Fruit fly (Drosophila melanogaster) whole organism, embryonic: ENCODE measurements around the gene CG4459.

Experiments
- BtbVII ChIP-seq: fragments of 200-800 bp; sonication (Bioruptor generic); optimal IDR thresholded peaks from 3 replicates; lab custom pipeline; 2017; ENCODE audit warnings: missing biosample characterization, mild to moderate bottlenecking, missing genetic modification characterization
- CG10267 ChIP-seq: fragments of 200-800 bp; sonication (Bioruptor generic); optimal IDR thresholded peaks from 2 replicates; lab custom pipeline; 2018; ENCODE audit warnings: missing biosample characterization, mild to moderate bottlenecking, missing genetic modification characterization, moderate library complexity
- CG10321 ChIP-seq: fragments of 200-800 bp; sonication (Bioruptor generic); IDR thresholded peaks from 2 replicates; pipeline ENCODE4 v1.3.6; 2022; ENCODE audit warnings: missing biosample characterization, missing genetic modification characterization
- CG10366 ChIP-seq: fragments of 200-800 bp; sonication (Bioruptor generic); IDR thresholded peaks from 2 replicates; pipeline ENCODE4 v1.3.6; 2022; ENCODE audit warnings: missing biosample characterization, missing genetic modification characterization
- CG11247 ChIP-seq: fragments of 200-800 bp; sonication (Bioruptor generic); IDR thresholded peaks from 2 replicates; pipeline ENCODE4 v1.3.6; 2022; ENCODE audit warnings: missing biosample characterization, missing genetic modification characterization
- CG11723 ChIP-seq: fragments of 200-800 bp; sonication (Bioruptor generic); optimal IDR thresholded peaks from 2 replicates; lab custom pipeline; 2017; ENCODE audit warnings: missing biosample characterization, mild to moderate bottlenecking, missing genetic modification characterization
- CG12104 ChIP-seq: fragments of 200-800 bp; sonication (Bioruptor generic); optimal IDR thresholded peaks from 3 replicates; lab custom pipeline; 2016; ENCODE audit warnings: missing biosample characterization, missing genetic modification characterization
- CG12155 ChIP-seq: fragments of 200-800 bp; sonication (Bioruptor generic); optimal IDR thresholded peaks from 3 replicates; lab custom pipeline; 2016; ENCODE audit warnings: missing biosample characterization, missing genetic modification characterization
- CG12391 ChIP-seq: fragments of 200-800 bp; sonication (Bioruptor generic); optimal IDR thresholded peaks from 3 replicates; lab custom pipeline; 2018; ENCODE audit warnings: missing biosample characterization, mild to moderate bottlenecking, missing genetic modification characterization, moderate library complexity
- CG12769 ChIP-seq: fragments of 200-800 bp; sonication (Bioruptor generic); optimal IDR thresholded peaks from 2 replicates; lab custom pipeline; 2019; ENCODE audit warnings: missing biosample characterization, mild to moderate bottlenecking, missing genetic modification characterization, moderate library complexity
- CG13624 ChIP-seq: fragments of 200-800 bp; sonication (Bioruptor generic); optimal IDR thresholded peaks from 2 replicates; lab custom pipeline; 2016; ENCODE audit warnings: missing biosample characterization, missing genetic modification characterization
- CG13894 ChIP-seq: fragments of 200-800 bp; sonication (Bioruptor generic); optimal IDR thresholded peaks from 3 replicates; lab custom pipeline; 2018; ENCODE audit warnings: missing biosample characterization, mild to moderate bottlenecking, missing genetic modification characterization, moderate library complexity
- CG14441 ChIP-seq: fragments of 200-800 bp; sonication (Bioruptor generic); IDR thresholded peaks from 2 replicates; pipeline ENCODE4 v1.3.6; 2022; ENCODE audit warnings: missing biosample characterization, missing genetic modification characterization
- CG14965 ChIP-seq: fragments of 200-800 bp; sonication (Bioruptor generic); optimal IDR thresholded peaks from 2 replicates; lab custom pipeline; 2016; ENCODE audit warnings: missing biosample characterization, missing genetic modification characterization, borderline replicate concordance
- CG15269 ChIP-seq: fragments of 200-800 bp; sonication (Bioruptor generic); optimal IDR thresholded peaks from 2 replicates; lab custom pipeline; 2018; ENCODE audit warnings: missing biosample characterization, mild to moderate bottlenecking, missing genetic modification characterization, moderate library complexity
- CG17829 ChIP-seq: fragments of 200-800 bp; optimal IDR thresholded peaks from 2 replicates; lab custom pipeline; 2019; ENCODE audit warnings: missing biosample characterization, mild to moderate bottlenecking, missing genetic modification characterization, moderate library complexity
- CG30020 ChIP-seq: fragments of 200-800 bp; optimal IDR thresholded peaks from 2 replicates; lab custom pipeline; 2019; ENCODE audit warnings: missing biosample characterization, mild to moderate bottlenecking, missing genetic modification characterization, moderate library complexity
- CG31388 ChIP-seq: fragments of 200-800 bp; sonication (Bioruptor generic); optimal IDR thresholded peaks from 2 replicates; lab custom pipeline; 2016; ENCODE audit warnings: missing biosample characterization, missing genetic modification characterization
- CG32532 ChIP-seq: fragments of 200-800 bp; sonication (Bioruptor generic); IDR thresholded peaks from 2 replicates; pipeline ENCODE4 v1.3.6; 2022; ENCODE audit warnings: missing biosample characterization, missing genetic modification characterization
- CG3995 ChIP-seq: fragments of 200-800 bp; sonication (Bioruptor generic); optimal IDR thresholded peaks from 3 replicates; lab custom pipeline; 2016; ENCODE audit warnings: missing biosample characterization, missing genetic modification characterization
- CG4730 ChIP-seq: fragments of 200-800 bp; sonication (Bioruptor generic); IDR thresholded peaks from 2 replicates; pipeline ENCODE4 v1.3.6; 2022; ENCODE audit warnings: missing biosample characterization, missing genetic modification characterization
- CG5245 ChIP-seq: fragments of 200-800 bp; sonication (Bioruptor generic); optimal IDR thresholded peaks from 3 replicates; lab custom pipeline; 2016; ENCODE audit warnings: missing biosample characterization, missing genetic modification characterization
- CG6765 ChIP-seq: fragments of 200-800 bp; sonication (Bioruptor generic); optimal IDR thresholded peaks from 3 replicates; lab custom pipeline; 2017; ENCODE audit warnings: missing biosample characterization, mild to moderate bottlenecking, missing genetic modification characterization
- CG7839 ChIP-seq: fragments of 200-800 bp; sonication (Bioruptor generic); optimal IDR thresholded peaks from 3 replicates; lab custom pipeline; 2018; ENCODE audit warnings: missing biosample characterization, mild to moderate bottlenecking, missing genetic modification characterization, moderate library complexity
- CG8359 ChIP-seq: fragments of 200-800 bp; sonication (Bioruptor generic); optimal IDR thresholded peaks from 2 replicates; lab custom pipeline; 2017; ENCODE audit warnings: missing biosample characterization, mild to moderate bottlenecking, missing genetic modification characterization, borderline replicate concordance
- CG8765 ChIP-seq: fragments of 200-800 bp; sonication (Bioruptor generic); IDR thresholded peaks from 2 replicates; pipeline ENCODE4 v1.3.6; 2022; ENCODE audit warnings: missing biosample characterization, missing genetic modification characterization
- CG9609 ChIP-seq: fragments of 200-800 bp; sonication (Bioruptor generic); optimal IDR thresholded peaks from 3 replicates; lab custom pipeline; 2016; ENCODE audit warnings: missing biosample characterization, missing genetic modification characterization
- CG9817 ChIP-seq: fragments of 200-800 bp; sonication (Bioruptor generic); optimal IDR thresholded peaks from 2 replicates; lab custom pipeline; 2018; ENCODE audit warnings: missing biosample characterization, mild to moderate bottlenecking, missing genetic modification characterization, moderate library complexity
- Hr78 ChIP-seq, 2 experiments: fragments of 200-800 bp in 1 of 2; fragments of >200 bp in 1 of 2; sonication (Bioruptor generic) in 1 of 2; optimal IDR thresholded peaks; 2 replicates each; lab custom pipeline; 2017 to 2019; ENCODE audit warnings: missing biosample characterization in 2 of 2, missing genetic modification characterization in 2 of 2, mild to moderate bottlenecking in 1 of 2, moderate library complexity in 1 of 2
- Meics ChIP-seq: fragments of 200-800 bp; sonication (Bioruptor generic); optimal IDR thresholded peaks from 2 replicates; lab custom pipeline; 2017; ENCODE audit warnings: missing biosample characterization, mild to moderate bottlenecking, missing genetic modification characterization
- Pdp1 ChIP-seq, 2 experiments: fragments of 200-800 bp; sonication (Bioruptor generic); optimal IDR thresholded peaks; 3 replicates each; lab custom pipeline; 2016; ENCODE audit warnings: missing biosample characterization in 2 of 2, missing genetic modification characterization in 2 of 2, mild to moderate bottlenecking in 1 of 2, moderate library complexity in 1 of 2
- Trl ChIP-seq, 3 experiments: fragments of >200 bp in 2 of 3; fragments of 200-800 bp in 1 of 3; sonication (Bioruptor generic) in 1 of 3; optimal IDR thresholded peaks; 2 replicates in 1 of 3; 3 replicates in 2 of 3; lab custom pipeline; 2016 to 2017; ENCODE audit warnings: missing biosample characterization in 1 of 3, missing genetic modification characterization in 1 of 3
- ab ChIP-seq: fragments of 200-800 bp; sonication (Bioruptor generic); optimal IDR thresholded peaks from 2 replicates; lab custom pipeline; 2016; ENCODE audit warnings: missing biosample characterization, missing genetic modification characterization
- amos ChIP-seq: fragments of 200-800 bp; sonication (Bioruptor generic); IDR thresholded peaks from 2 replicates; pipeline ENCODE4 v1.3.6; 2022; ENCODE audit warnings: missing biosample characterization, missing genetic modification characterization; ENCODE audit not compliant: partially characterized antibody
- crc ChIP-seq: fragments of 200-800 bp; sonication (Bioruptor generic); optimal IDR thresholded peaks from 2 replicates; lab custom pipeline; 2016; ENCODE audit warnings: missing biosample characterization, missing genetic modification characterization
- crol ChIP-seq: fragments of 200-800 bp; sonication (Bioruptor generic); IDR thresholded peaks from 2 replicates; pipeline ENCODE4 v1.3.6; 2022; ENCODE audit warnings: missing biosample characterization, missing genetic modification characterization
- da ChIP-seq: fragments of 200-800 bp; sonication (Bioruptor generic); optimal IDR thresholded peaks from 2 replicates; lab custom pipeline; 2016; ENCODE audit warnings: missing biosample characterization, missing genetic modification characterization
- dm ChIP-seq: fragments of 200-800 bp; sonication (Bioruptor generic); optimal IDR thresholded peaks from 3 replicates; lab custom pipeline; 2016; ENCODE audit warnings: missing biosample characterization, missing genetic modification characterization
- en ChIP-seq: fragments of 200-800 bp; sonication (Bioruptor generic); optimal IDR thresholded peaks from 2 replicates; lab custom pipeline; 2016; ENCODE audit warnings: missing biosample characterization, missing genetic modification characterization
- grau ChIP-seq: fragments of 200-800 bp; optimal IDR thresholded peaks from 3 replicates; lab custom pipeline; 2019; ENCODE audit warnings: missing biosample characterization, mild to moderate bottlenecking, missing genetic modification characterization, moderate library complexity
- grn ChIP-seq: fragments of 200-800 bp; sonication (Bioruptor generic); optimal IDR thresholded peaks from 3 replicates; lab custom pipeline; 2017; ENCODE audit warnings: missing biosample characterization, missing genetic modification characterization
- kni ChIP-seq: fragments of 200-800 bp; sonication (Bioruptor generic); optimal IDR thresholded peaks from 3 replicates; lab custom pipeline; 2017; ENCODE audit warnings: mild to moderate bottlenecking, missing biosample characterization, missing genetic modification reagents, missing genetic modification characterization
- lilli ChIP-seq: fragments of 200-800 bp; sonication (Bioruptor generic); optimal IDR thresholded peaks from 3 replicates; lab custom pipeline; 2016; ENCODE audit warnings: missing biosample characterization, missing genetic modification characterization
- onecut ChIP-seq: fragments of 200-800 bp; sonication (Bioruptor generic); IDR thresholded peaks from 2 replicates; pipeline ENCODE4 v1.3.6; 2022; ENCODE audit warnings: missing biosample characterization, missing genetic modification characterization
- pita ChIP-seq: fragments of 200-800 bp; sonication (Bioruptor generic); optimal IDR thresholded peaks from 2 replicates; lab custom pipeline; 2017; ENCODE audit warnings: missing biosample characterization, mild to moderate bottlenecking, missing genetic modification characterization
- psq ChIP-seq: fragments of 200-800 bp; sonication (Bioruptor generic); optimal IDR thresholded peaks from 2 replicates; lab custom pipeline; 2017; ENCODE audit warnings: missing biosample characterization, missing genetic modification characterization
- stc ChIP-seq: fragments of 200-800 bp; sonication (Bioruptor generic); IDR thresholded peaks from 2 replicates; pipeline ENCODE4 v1.3.6; 2022; ENCODE audit warnings: missing biosample characterization, missing genetic modification characterization
- twi ChIP-seq: fragments of 200-800 bp; optimal IDR thresholded peaks from 2 replicates; lab custom pipeline; 2019; ENCODE audit warnings: missing biosample characterization, mild to moderate bottlenecking, missing genetic modification characterization, moderate library complexity
- unc-4 ChIP-seq: fragments of 200-800 bp; sonication (Bioruptor generic); IDR thresholded peaks from 2 replicates; pipeline ENCODE4 v1.3.6; 2022; ENCODE audit warnings: missing biosample characterization, missing genetic modification characterization; ENCODE audit not compliant: partially characterized antibody
- vfl ChIP-seq: fragments of 200-800 bp; sonication (Bioruptor generic); optimal IDR thresholded peaks from 2 replicates; lab custom pipeline; 2016; ENCODE audit warnings: missing biosample characterization, missing genetic modification characterization

CG4459 gene

dm6 chr3R:19892046-19892445, 36.4 kb downstream of the CG4459 start (continued):
- TF ChIP-seq da (GFP tag; lab: Kevin White, UChicago) (no peak), ab (no peak), CG14441 (GFP tag; lab: Robert Waterston, UW) (peak; percentile 87), CG30020 (tag; lab: Kevin White, UChicago) (no peak), stc (GFP tag; lab: Robert Waterston, UW) (peak; percentile 69), crc (GFP tag; lab: Kevin White, UChicago) (peak; percentile 51), vfl (GFP tag; lab: Kevin White, UChicago) (peak; percentile 29), Trl (optimal IDR thresholded peaks at IDR 0.05; lab: Kevin White, UChicago) (no peak), Trl (GFP tag; optimal IDR thresholded peaks at IDR 0.05; lab: Kevin White, UChicago) (peak; percentile 78), grn (GFP tag; lab: Kevin White, UChicago) (no peak), CG31388 (GFP tag; lab: Kevin White, UChicago) (no peak), CG11247 (GFP tag; lab: Robert Waterston, UW) (peak; percentile 65), CG5245 (peak; percentile 56), psq (no peak), kni (GFP tag; lab: Kevin White, UChicago) (no peak), en (GFP tag; lab: Kevin White, UChicago) (no peak), CG12155 (GFP tag; lab: Kevin White, UChicago) (peak; percentile 49), CG3995 (GFP tag; lab: Kevin White, UChicago) (no peak), CG14965 (GFP tag; lab: Kevin White, UChicago) (no peak), CG13894 (tag; lab: Kevin White, UChicago) (no peak), grau (tag; lab: Kevin White, UChicago) (peak; percentile 70), CG6765 (peak; percentile 54), CG11723 (GFP tag; lab: Kevin White, UChicago) (peak; percentile 52), CG17829 (tag; lab: Kevin White, UChicago) (peak; percentile 70), lilli (GFP tag; lab: Kevin White, UChicago) (peak; percentile 75), CG15269 (tag; lab: Kevin White, UChicago) (peak; percentile 74), CG4730 (GFP tag; lab: Robert Waterston, UW) (peak; percentile 63), CG7839 (peak; percentile 82), unc-4 (GFP tag; lab: Robert Waterston, UW) (no peak), Pdp1 (GFP tag; optimal IDR thresholded peaks at IDR 0.05; lab: Kevin White, UChicago) (peak; percentile 81 to 85), Meics (peak; percentile 71), CG9609 (peak; percentile 71), CG8359 (peak; percentile 45), CG12391 (peak; percentile 65), CG10366 (GFP tag; lab: Robert Waterston, UW) (peak; percentile 53), pita (no peak), CG13624 (GFP tag; lab: Kevin White, UChicago) (peak; percentile 49), CG10321 (GFP tag; lab: Robert Waterston, UW) (no peak), CG10267 (tag; lab: Kevin White, UChicago) (peak; percentile 56), crol (GFP tag; lab: Robert Waterston, UW) (no peak), CG12769 (peak; percentile 86), CG8765 (GFP tag; lab: Robert Waterston, UW) (no peak), onecut (GFP tag; lab: Robert Waterston, UW) (peak; percentile 65), Hr78 (GFP tag; optimal IDR thresholded peaks at IDR 0.05; lab: Kevin White, UChicago) (peak in 1 of 2 experiments; percentile 13), BtbVII (GFP tag; lab: Kevin White, UChicago) (peak; percentile 60), CG9817 (tag; lab: Kevin White, UChicago) (peak; percentile 72), amos (no peak), CG12104 (GFP tag; lab: Kevin White, UChicago) (peak; percentile 34), dm (GFP tag; lab: Kevin White, UChicago) (peak; percentile 33), CG32532 (peak; percentile 76), twi (tag; lab: Kevin White, UChicago) (peak; percentile 45)
